Worm (Caenorhabditis elegans) whole organism, late embryonic: ENCODE results near the gene B0244.9.
A peak's percentile ranks its signal among the peaks of the same experiment; 100 is the strongest.

Experiments used
- C08G9.2 ChIP-seq: sonication (generic microtip); optimal IDR thresholded peaks from 2 replicates; lab custom pipeline; 2016; ENCODE audit warnings: mild to moderate bottlenecking, missing genetic modification characterization, moderate library complexity, missing compliant biosample characterization
- C38D4.7 ChIP-seq: fragments of 200-800 bp; sonication (Bioruptor generic); optimal IDR thresholded peaks from 2 replicates; lab custom pipeline; 2018; ENCODE audit warnings: mild to moderate bottlenecking, missing genetic modification characterization, moderate library complexity, missing compliant biosample characterization
- F13H6.1 ChIP-seq: sonication (generic microtip); optimal IDR thresholded peaks from 2 replicates; lab custom pipeline; 2016; ENCODE audit warnings: missing genetic modification characterization, missing compliant biosample characterization
- ahr-1 ChIP-seq: sonication (generic microtip); optimal IDR thresholded peaks from 2 replicates; lab custom pipeline; 2016; ENCODE audit warnings: missing genetic modification characterization, missing compliant biosample characterization
- ceh-14 ChIP-seq: sonication (generic microtip); optimal IDR thresholded peaks from 2 replicates; lab custom pipeline; 2016; ENCODE audit warnings: missing genotype, missing genetic modification characterization, missing compliant biosample characterization
- ceh-19 ChIP-seq: fragments of 200-800 bp; sonication (Bioruptor generic); optimal IDR thresholded peaks from 2 replicates; lab custom pipeline; 2018; ENCODE audit warnings: mild to moderate bottlenecking, missing genetic modification characterization, missing compliant biosample characterization
- ceh-22 ChIP-seq: sonication (generic microtip); optimal IDR thresholded peaks from 2 replicates; lab custom pipeline; 2017; ENCODE audit warnings: missing biosample characterization, missing genetic modification characterization
- ceh-24 ChIP-seq: sonication (generic microtip); optimal IDR thresholded peaks from 2 replicates; lab custom pipeline; 2016; ENCODE audit warnings: mild to moderate bottlenecking, missing genetic modification characterization, missing compliant biosample characterization
- ceh-30 ChIP-seq: fragments of 150-350 bp; optimal IDR thresholded peaks from 2 replicates; lab custom pipeline; 2014; ENCODE audit warnings: missing biosample characterization, missing genetic modification characterization
- ceh-45 ChIP-seq: fragments of 200-800 bp; sonication (Bioruptor generic); IDR thresholded peaks from 2 replicates; pipeline ENCODE4 v1.3.6; 2022; ENCODE audit warnings: missing genetic modification reagents, missing genetic modification characterization, missing compliant biosample characterization
- ceh-6 ChIP-seq: fragments of 200-800 bp; sonication (Bioruptor generic); optimal IDR thresholded peaks from 2 replicates; lab custom pipeline; 2018; ENCODE audit warnings: mild to moderate bottlenecking, missing genetic modification characterization, missing compliant biosample characterization
- che-1 ChIP-seq: sonication (generic microtip); optimal IDR thresholded peaks from 2 replicates; lab custom pipeline; 2016; ENCODE audit warnings: mild to moderate bottlenecking, missing genetic modification characterization, missing compliant biosample characterization
- elt-2 ChIP-seq: sonication (generic microtip); optimal IDR thresholded peaks from 2 replicates; lab custom pipeline; 2016; ENCODE audit warnings: missing genetic modification reagents, missing genetic modification characterization, missing compliant biosample characterization
- elt-4 ChIP-seq: sonication (generic microtip); optimal IDR thresholded peaks from 2 replicates; lab custom pipeline; 2016; ENCODE audit warnings: missing genetic modification characterization, missing compliant biosample characterization
- eyg-1 ChIP-seq: sonication (generic microtip); optimal IDR thresholded peaks from 2 replicates; lab custom pipeline; 2016; ENCODE audit warnings: missing genotype, missing genetic modification characterization, missing compliant biosample characterization
- fkh-10 ChIP-seq: fragments of 150-350 bp; optimal IDR thresholded peaks from 2 replicates; lab custom pipeline; 2014; ENCODE audit warnings: missing biosample characterization, missing genetic modification reagents, missing genetic modification characterization
- fkh-6 ChIP-seq: sonication (generic microtip); optimal IDR thresholded peaks from 2 replicates; lab custom pipeline; 2016; ENCODE audit warnings: missing genetic modification characterization, missing compliant biosample characterization
- gmeb-2 ChIP-seq: sonication (generic microtip); optimal IDR thresholded peaks from 2 replicates; lab custom pipeline; 2016; ENCODE audit warnings: missing genetic modification characterization, inconsistent platforms, missing compliant biosample characterization
- hlh-13 ChIP-seq: fragments of 200-800 bp; sonication (Bioruptor generic); optimal IDR thresholded peaks from 2 replicates; lab custom pipeline; 2018; ENCODE audit warnings: mild to moderate bottlenecking, missing genetic modification characterization, missing compliant biosample characterization
- hlh-30 ChIP-seq: sonication (generic microtip); optimal IDR thresholded peaks from 2 replicates; lab custom pipeline; 2017; ENCODE audit warnings: antibody characterized with exemption, missing genetic modification characterization, missing compliant biosample characterization; ENCODE audit not compliant: insufficient read depth
- lim-6 ChIP-seq: sonication (generic microtip); optimal IDR thresholded peaks from 2 replicates; lab custom pipeline; 2016; ENCODE audit warnings: missing genetic modification characterization, missing compliant biosample characterization
- mec-3 ChIP-seq: sonication (generic microtip); optimal IDR thresholded peaks from 2 replicates; lab custom pipeline; 2016; ENCODE audit warnings: borderline replicate concordance, missing genetic modification characterization, missing compliant biosample characterization
- nfya-1 ChIP-seq: sonication (generic microtip); optimal IDR thresholded peaks from 2 replicates; lab custom pipeline; 2017; ENCODE audit warnings: missing genetic modification characterization, mild to moderate bottlenecking, missing compliant biosample characterization, antibody characterized with exemption, moderate library complexity
- pag-3 ChIP-seq: sonication (generic microtip); optimal IDR thresholded peaks from 2 replicates; lab custom pipeline; 2016; ENCODE audit warnings: missing compliant biosample characterization, missing genetic modification characterization, borderline replicate concordance
- pat-9 ChIP-seq: fragments of 200-800 bp; sonication (Bioruptor generic); optimal IDR thresholded peaks from 2 replicates; lab custom pipeline; 2018; ENCODE audit warnings: mild to moderate bottlenecking, missing genetic modification characterization, moderate library complexity, missing compliant biosample characterization
- pha-2 ChIP-seq: sonication (generic microtip); optimal IDR thresholded peaks from 2 replicates; lab custom pipeline; 2017; ENCODE audit warnings: mild to moderate bottlenecking, missing genetic modification characterization, missing compliant biosample characterization
- pros-1 ChIP-seq: fragments of 150-350 bp; optimal IDR thresholded peaks from 2 replicates; lab custom pipeline; 2014; ENCODE audit warnings: missing biosample characterization, missing genetic modification reagents, missing genetic modification characterization
- ref-2 ChIP-seq: sonication (generic microtip); optimal IDR thresholded peaks from 2 replicates; lab custom pipeline; 2016; ENCODE audit warnings: missing genetic modification characterization, missing compliant biosample characterization
- rnt-1 ChIP-seq: sonication (generic microtip); optimal IDR thresholded peaks from 2 replicates; lab custom pipeline; 2016; ENCODE audit warnings: missing genetic modification characterization, missing compliant biosample characterization
- tbx-2 ChIP-seq: sonication (generic microtip); optimal IDR thresholded peaks from 2 replicates; lab custom pipeline; 2016; ENCODE audit warnings: missing genetic modification characterization, missing compliant biosample characterization
- ttx-3 ChIP-seq: sonication (generic microtip); optimal IDR thresholded peaks from 2 replicates; lab custom pipeline; 2016; ENCODE audit warnings: missing genetic modification reagents, missing genetic modification characterization, missing compliant biosample characterization
- unc-3 ChIP-seq, 2 experiments: fragments of 200-800 bp in 1 of 2; sonication (Bioruptor generic) in 1 of 2; sonication (generic microtip) in 1 of 2; conservative IDR thresholded peaks in 1 of 2; optimal IDR thresholded peaks in 1 of 2; 2 replicates each; pipeline versions ENCODE4 v1.3.6 to Lab custom; 2016 to 2022; ENCODE audit warnings: missing compliant biosample characterization in 2 of 2, missing genetic modification characterization in 2 of 2, missing genetic modification reagents in 1 of 2
- unc-55 ChIP-seq: sonication (generic microtip); optimal IDR thresholded peaks from 2 replicates; lab custom pipeline; 2017; ENCODE audit warnings: missing biosample characterization, missing genetic modification reagents, missing genetic modification characterization
- ztf-16 ChIP-seq: sonication (generic microtip); optimal IDR thresholded peaks from 2 replicates; lab custom pipeline; 2017; ENCODE audit warnings: missing genetic modification characterization, missing compliant biosample characterization

Gene B0244.9

DNA sequence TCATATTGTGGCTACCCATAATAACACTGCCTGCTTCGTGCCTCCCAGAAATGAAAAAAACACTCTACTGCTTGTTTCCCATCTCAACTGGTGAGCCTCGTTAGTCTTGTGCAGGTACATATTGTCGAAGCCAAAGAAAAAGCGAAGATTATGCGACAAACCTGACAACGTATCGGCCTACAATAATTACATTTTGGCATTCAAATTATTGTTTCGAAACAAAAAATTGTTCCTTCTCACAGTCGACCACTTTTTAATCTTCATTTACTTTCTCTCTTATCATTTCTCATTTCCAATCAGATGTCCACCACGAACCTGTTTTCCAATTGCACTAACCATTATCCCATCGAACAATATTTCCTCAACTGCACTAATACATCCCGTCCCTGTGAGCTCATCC is 12.3 kb upstream of the B0244.9 start, which contains the start of gene B0244.15:
Gene B0244.15, plus strand, starts transcription at position 301 of the 400 bp plus-strand sequence.
- TF ChIP-seq ceh-24 (tag; lab: Kevin White, UChicago) (no peak), ref-2 (no peak), unc-55 (GFP tag; lab: Kevin White, UChicago) (no peak), mec-3 (tag; lab: Kevin White, UChicago) (no peak), unc-3 (GFP tag; conservative IDR thresholded peaks at IDR 0.05; lab: Robert Waterston, UW) (no peak), unc-3 (tag; optimal IDR thresholded peaks at IDR 0.05; lab: Kevin White, UChicago) (no peak)
- TF ChIP-seq, all 69 proteins: peak for 0

DNA sequence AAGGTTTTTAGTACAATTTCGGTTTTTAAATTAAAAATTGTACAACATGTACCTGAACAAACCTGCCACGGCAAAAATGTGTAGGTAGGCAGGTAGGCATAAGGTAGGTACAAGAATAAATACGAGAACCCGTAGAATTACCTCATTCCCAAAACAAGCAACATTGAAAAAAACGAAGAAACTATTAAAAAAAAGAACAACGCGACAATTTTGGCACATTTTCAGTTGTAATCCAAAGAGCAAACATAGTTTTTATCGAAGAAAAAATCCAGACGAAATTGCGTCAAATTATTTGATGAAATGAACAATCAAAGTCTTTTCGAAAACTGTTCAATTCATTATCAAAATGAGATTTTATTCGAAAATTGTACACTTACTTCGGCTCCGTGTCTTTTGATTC is 9.8 kb upstream of the B0244.9 start, which contains the start of gene B0244.16:
Gene B0244.16, plus strand, starts transcription at position 301 of the 400 bp plus-strand sequence.
- TF ChIP-seq eyg-1 (tag; lab: Kevin White, UChicago) = no peak
- TF ChIP-seq pros-1 (tag; lab: Kevin White, UChicago) = no peak
- TF ChIP-seq unc-55 (GFP tag; lab: Kevin White, UChicago) = no peak
- no peak for TF ChIP-seq ceh-6 (GFP tag; lab: Kevin White, UChicago)
- TF ChIP-seq tbx-2 (tag; lab: Kevin White, UChicago) = no peak
- TF ChIP-seq che-1 (tag; lab: Kevin White, UChicago) = no peak
- no peak for TF ChIP-seq pat-9 (tag; lab: Kevin White, UChicago)
- TF ChIP-seq hlh-30 (tag; lab: Kevin White, UChicago) = no peak
- no peak for TF ChIP-seq ceh-22 (tag; lab: Kevin White, UChicago)
- no peak for TF ChIP-seq C38D4.7 (GFP tag; lab: Kevin White, UChicago)
- no peak for TF ChIP-seq pha-2
- no peak for TF ChIP-seq ceh-30 (tag; lab: Kevin White, UChicago)
- TF ChIP-seq ceh-24 (tag; lab: Kevin White, UChicago) = no peak
- no peak for TF ChIP-seq nfya-1 (tag; lab: Kevin White, UChicago)
- TF ChIP-seq ttx-3 (tag; lab: Kevin White, UChicago) = no peak
- no peak for TF ChIP-seq ztf-16 (tag; lab: Kevin White, UChicago)

DNA sequence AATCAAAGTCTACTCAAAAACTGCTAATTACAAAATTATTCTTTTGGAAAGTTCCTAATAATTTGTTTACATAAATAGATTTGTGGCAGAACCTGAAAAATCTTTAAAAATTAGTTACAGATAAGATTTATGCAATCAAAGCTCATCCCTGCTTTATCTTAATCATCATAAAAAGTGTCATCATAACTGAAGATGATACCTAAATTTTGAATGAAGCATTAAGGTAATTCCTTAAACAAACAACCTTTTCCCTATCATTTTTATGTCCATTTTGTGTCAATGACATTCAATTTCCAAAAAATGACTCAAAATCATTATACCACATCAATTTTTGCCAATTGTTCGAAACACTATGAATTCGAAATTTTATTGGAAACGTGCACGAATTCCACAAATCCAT is 6.9 kb upstream of the B0244.9 start, which contains the start of gene B0244.6:
Gene B0244.6, plus strand, starts transcription at position 301 of the 400 bp plus-strand sequence.
- TF ChIP-seq ref-2 (no peak), hlh-13 (GFP tag; lab: Kevin White, UChicago) (no peak), C38D4.7 (GFP tag; lab: Kevin White, UChicago) (no peak), ttx-3 (tag; lab: Kevin White, UChicago) (no peak), fkh-10 (GFP tag; lab: Kevin White, UChicago) (no peak)

DNA sequence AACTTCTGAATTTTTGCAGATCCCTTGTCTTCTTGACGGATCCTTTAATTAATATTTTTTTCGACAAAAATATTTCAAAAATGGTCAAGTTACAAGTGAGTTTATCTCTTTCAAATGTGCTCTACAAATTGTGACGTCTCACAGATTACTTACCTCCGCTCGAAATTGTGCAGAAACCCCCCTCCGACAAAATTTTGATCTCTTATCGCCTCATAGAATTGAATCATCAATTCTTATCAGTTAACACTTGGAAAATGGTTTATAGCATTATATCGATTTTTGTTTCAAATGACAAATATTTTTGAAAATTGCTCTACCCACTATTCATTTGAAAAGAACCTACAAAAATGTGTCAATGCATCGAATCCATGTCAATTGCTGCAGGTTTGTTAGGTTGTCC is 4.1 kb upstream of the B0244.9 start, which contains the start of gene B0244.10:
Gene B0244.10, plus strand, starts transcription at position 254 of the 400 bp plus-strand sequence.
- no peak for TF ChIP-seq gmeb-2
- TF ChIP-seq pag-3 (tag; lab: Kevin White, UChicago) = no peak
- TF ChIP-seq ceh-14 (tag; lab: Kevin White, UChicago) = no peak
- peak; percentile 73 for TF ChIP-seq elt-2 (tag; lab: Kevin White, UChicago)
- no peak for TF ChIP-seq rnt-1 (tag; lab: Kevin White, UChicago)
- TF ChIP-seq C08G9.2 (tag; lab: Kevin White, UChicago) = no peak
- no peak for TF ChIP-seq ceh-45 (GFP tag; lab: Robert Waterston, UW)

DNA sequence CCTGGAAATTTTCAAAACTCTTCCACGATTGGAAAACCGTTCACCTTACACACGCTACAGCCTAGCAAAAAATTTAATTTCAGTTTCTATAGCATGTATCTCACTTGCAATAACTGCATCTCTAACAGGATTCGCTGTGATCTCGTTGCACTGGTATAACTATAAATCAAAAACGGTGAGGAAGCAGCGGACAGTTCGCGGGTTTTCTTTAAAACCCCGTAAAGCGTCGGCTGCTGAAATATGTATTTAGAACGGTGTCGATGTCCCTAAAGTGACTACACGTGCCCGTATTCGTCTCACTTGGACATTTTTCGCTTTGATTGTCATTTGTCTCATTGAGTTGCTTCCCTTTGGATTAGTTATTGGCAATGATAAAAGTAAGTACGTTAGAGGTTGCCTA is 3.5 kb upstream of the B0244.9 start:
- TF ChIP-seq ceh-6 (GFP tag; lab: Kevin White, UChicago) (no peak), fkh-6 (tag; lab: Kevin White, UChicago) (no peak), hlh-30 (tag; lab: Kevin White, UChicago) (no peak), elt-4 (tag; lab: Kevin White, UChicago) (no peak), lim-6 (tag; lab: Kevin White, UChicago) (no peak), fkh-10 (GFP tag; lab: Kevin White, UChicago) (no peak), ceh-19 (no peak), ttx-3 (tag; lab: Kevin White, UChicago) (no peak), F13H6.1 (tag; lab: Kevin White, UChicago) (no peak), ahr-1 (tag; lab: Kevin White, UChicago) (no peak)
- TF ChIP-seq, all 69 proteins: peak for 0
